Worm (Caenorhabditis elegans) whole organism, L4 larva: ENCODE results near the gene btb-2.

Experiments used
- T26A8.4 ChIP-seq: fragments of 200-800 bp; sonication (Bioruptor generic); IDR thresholded peaks from 2 replicates; pipeline ENCODE4 v1.3.6; 2022; ENCODE audit warnings: missing genetic modification characterization, missing compliant biosample characterization
- ceh-20 ChIP-seq: fragments of 200-800 bp; sonication (Bioruptor generic); IDR thresholded peaks from 2 replicates; pipeline ENCODE4 v1.3.6; 2022; ENCODE audit warnings: missing genetic modification reagents, missing genetic modification characterization, missing compliant biosample characterization
- cey-2 ChIP-seq: sonication (generic microtip); optimal IDR thresholded peaks from 3 replicates; lab custom pipeline; 2017; ENCODE audit warnings: missing genetic modification characterization, mild to moderate bottlenecking, missing compliant biosample characterization, antibody characterized with exemption, borderline replicate concordance; ENCODE audit not compliant: insufficient read depth
- fos-1 ChIP-seq: fragments of 150-350 bp; optimal IDR thresholded peaks from 2 replicates; lab custom pipeline; 2014; ENCODE audit warnings: missing biosample characterization, missing genetic modification characterization
- lir-3 ChIP-seq: sonication (generic microtip); optimal IDR thresholded peaks from 2 replicates; lab custom pipeline; 2016; ENCODE audit warnings: mild to moderate bottlenecking, missing genetic modification characterization, missing compliant biosample characterization
- mep-1 ChIP-seq: fragments of 150-350 bp; sonication (generic microtip); optimal IDR thresholded peaks from 3 replicates; lab custom pipeline; 2014; ENCODE audit warnings: missing biosample characterization, missing genetic modification characterization
- nhr-10 ChIP-seq: fragments of 150-350 bp; optimal IDR thresholded peaks from 2 replicates; lab custom pipeline; 2014; ENCODE audit warnings: missing biosample characterization, missing genetic modification characterization
- nhr-111 ChIP-seq: fragments of 200-800 bp; sonication (Bioruptor generic); optimal IDR thresholded peaks from 2 replicates; lab custom pipeline; 2018; ENCODE audit warnings: mild to moderate bottlenecking, missing genetic modification characterization, missing compliant biosample characterization
- nhr-77 ChIP-seq: fragments of 150-350 bp; optimal IDR thresholded peaks from 2 replicates; lab custom pipeline; 2014; ENCODE audit warnings: missing biosample characterization, missing genetic modification characterization
- pha-4 ChIP-seq, 2 experiments: fragments of 150-350 bp in 1 of 2; fragments of 200-800 bp in 1 of 2; sonication (Bioruptor generic) in 1 of 2; IDR thresholded peaks in 1 of 2; optimal IDR thresholded peaks in 1 of 2; 2 replicates each; pipeline versions ENCODE4 v1.3.6 to Lab custom; 2014 to 2022; ENCODE audit warnings: missing genetic modification characterization in 2 of 2, missing genetic modification reagents in 2 of 2, missing biosample characterization in 1 of 2, missing compliant biosample characterization in 1 of 2
- rbr-2 ChIP-seq: sonication (generic microtip); optimal IDR thresholded peaks from 2 replicates; lab custom pipeline; 2016; ENCODE audit warnings: missing genotype, missing genetic modification characterization, missing compliant biosample characterization
- snpc-4 ChIP-seq: fragments of 150-350 bp; optimal IDR thresholded peaks from 2 replicates; lab custom pipeline; 2014; ENCODE audit warnings: missing biosample characterization, missing genetic modification characterization
- zag-1 ChIP-seq: fragments of 150-350 bp; optimal IDR thresholded peaks from 2 replicates; lab custom pipeline; 2014; ENCODE audit warnings: missing biosample characterization, missing genetic modification characterization

- no peak for TF ChIP-seq pha-4 (GFP tag; IDR thresholded peaks at IDR 0.05; lab: Robert Waterston, UW)
- no peak for TF ChIP-seq pha-4 (tag; optimal IDR thresholded peaks at IDR 0.05; lab: Kevin White, UChicago)
- TF ChIP-seq zag-1 (tag; lab: Kevin White, UChicago): no peak
- TF ChIP-seq T26A8.4 (GFP tag; lab: Robert Waterston, UW): no peak
- no peak for TF ChIP-seq rbr-2 (tag; lab: Kevin White, UChicago)
- TF ChIP-seq fos-1 (tag; lab: Kevin White, UChicago): no peak
- TF ChIP-seq ceh-20 (GFP tag; lab: Robert Waterston, UW): no peak
- no peak for TF ChIP-seq cey-2 (tag; lab: Kevin White, UChicago)
- TF ChIP-seq snpc-4: no peak
- no peak for TF ChIP-seq nhr-111 (GFP tag; lab: Kevin White, UChicago)
- TF ChIP-seq nhr-10: no peak
- TF ChIP-seq lir-3: no peak
- no peak for TF ChIP-seq nhr-77 (tag; lab: Kevin White, UChicago)
- TF ChIP-seq mep-1 (tag; lab: Kevin White, UChicago): no peak
Measured at ce11 chrII:6358905-6359304, 42.8 kb upstream of the btb-2 start, which contains the start of gene C32D5.12.
